Fruit fly (Drosophila melanogaster) whole organism, prepupa: ENCODE measurements around the gene sphinx2.

ENCODE experiments used
- Met ChIP-seq: fragments of 200-800 bp; sonication (Bioruptor generic); optimal IDR thresholded peaks from 3 replicates; lab custom pipeline; 2016; ENCODE audit warnings: missing biosample characterization, missing genetic modification characterization
- Smox ChIP-seq: fragments of 200-800 bp; sonication (Bioruptor generic); optimal IDR thresholded peaks from 3 replicates; lab custom pipeline; 2016; ENCODE audit warnings: missing biosample characterization, missing genetic modification characterization
- achi ChIP-seq: fragments of 200-800 bp; sonication (Bioruptor generic); optimal IDR thresholded peaks from 3 replicates; lab custom pipeline; 2016; ENCODE audit warnings: missing biosample characterization, missing genetic modification characterization
- net ChIP-seq: fragments of 200-800 bp; sonication (Bioruptor generic); optimal IDR thresholded peaks from 3 replicates; lab custom pipeline; 2016; ENCODE audit warnings: missing biosample characterization, missing genetic modification characterization

DNA sequence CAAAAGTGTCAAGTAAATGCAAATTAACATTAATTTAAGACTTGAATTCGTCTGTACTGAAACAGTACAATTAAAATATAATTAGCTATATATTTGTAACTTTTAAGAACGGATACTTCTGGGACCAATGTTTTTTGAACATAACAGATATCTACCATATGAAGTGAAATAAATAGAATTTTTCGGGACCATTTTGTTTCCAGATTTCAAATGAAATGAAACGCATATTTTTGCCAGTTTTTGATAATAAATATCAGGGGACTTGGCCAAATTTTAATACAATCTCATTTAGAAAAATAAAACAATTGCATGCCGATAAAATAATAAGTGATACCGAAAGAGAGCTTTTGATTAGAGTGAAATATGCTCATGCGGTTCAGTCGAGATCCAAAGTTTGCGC, 45.1 kb upstream of the sphinx2 start, which contains the start of gene mthl6:
- TF ChIP-seq Met (GFP tag; lab: Kevin White, UChicago), result no peak
- no peak for TF ChIP-seq net (GFP tag; lab: Kevin White, UChicago)
- no peak for TF ChIP-seq achi (GFP tag; lab: Kevin White, UChicago)
- no peak for TF ChIP-seq Smox (GFP tag; lab: Kevin White, UChicago)
